Worm (Caenorhabditis elegans) whole organism, late embryonic: Measurements from ENCODE around the gene C04E6.7.

Experiments
- ceh-24 ChIP-seq: sonication (generic microtip); optimal IDR thresholded peaks from 2 replicates; lab custom pipeline; 2016; ENCODE audit warnings: mild to moderate bottlenecking, missing genetic modification characterization, missing compliant biosample characterization
- ceh-48 ChIP-seq: sonication (generic microtip); optimal IDR thresholded peaks from 2 replicates; lab custom pipeline; 2016; ENCODE audit warnings: missing genetic modification characterization, inconsistent platforms, missing compliant biosample characterization
- ceh-9 ChIP-seq: sonication (generic microtip); optimal IDR thresholded peaks from 2 replicates; lab custom pipeline; 2016; ENCODE audit warnings: mild to moderate bottlenecking, missing genetic modification characterization, inconsistent platforms, missing compliant biosample characterization
- elt-2 ChIP-seq: sonication (generic microtip); optimal IDR thresholded peaks from 2 replicates; lab custom pipeline; 2016; ENCODE audit warnings: missing genetic modification reagents, missing genetic modification characterization, missing compliant biosample characterization
- hlh-15 ChIP-seq: sonication (generic microtip); optimal IDR thresholded peaks from 2 replicates; lab custom pipeline; 2016; ENCODE audit warnings: missing genetic modification characterization, missing compliant biosample characterization
- lim-6 ChIP-seq: sonication (generic microtip); optimal IDR thresholded peaks from 2 replicates; lab custom pipeline; 2016; ENCODE audit warnings: missing genetic modification characterization, missing compliant biosample characterization

DNA sequence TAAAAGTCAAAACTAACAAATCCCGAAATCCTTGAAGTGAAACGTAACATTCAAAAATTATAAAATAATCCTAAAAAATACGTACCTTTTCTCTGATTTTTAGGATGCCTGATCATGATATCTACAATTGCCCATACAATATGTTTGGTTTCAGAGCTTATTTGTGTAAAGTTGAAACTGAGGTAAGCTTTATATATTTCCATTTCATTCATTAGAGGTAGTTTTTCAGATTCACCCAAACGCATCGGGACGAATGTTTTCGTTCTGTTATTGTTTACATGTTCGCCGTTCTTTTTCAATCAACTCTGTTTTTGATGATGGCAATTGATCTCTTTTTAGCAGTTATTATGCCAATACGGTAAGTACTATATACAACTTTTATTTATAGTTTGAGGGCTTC lies 34.9 kb downstream of the C04E6.7 start:
- TF ChIP-seq ceh-48 (tag; lab: Kevin White, UChicago) (no peak), ceh-24 (tag; lab: Kevin White, UChicago) (no peak), lim-6 (tag; lab: Kevin White, UChicago) (no peak), elt-2 (tag; lab: Kevin White, UChicago) (no peak), hlh-15 (tag; lab: Kevin White, UChicago) (no peak), ceh-9 (tag; lab: Kevin White, UChicago) (no peak)
